Fruit fly (Drosophila melanogaster) S2 (cell line): Measurements from ENCODE around the gene Naxd.
A peak's percentile ranks its signal among the peaks of the same experiment; 100 is the strongest.

Experiments
- CG8478 ChIP-seq: fragments of >200 bp; optimal IDR thresholded peaks from 2 replicates; lab custom pipeline; 2018
- CTCF ChIP-seq, 2 experiments: fragments of >200 bp; optimal IDR thresholded peaks; 2 replicates each; lab custom pipeline; 2018

The Naxd gene

DNA sequence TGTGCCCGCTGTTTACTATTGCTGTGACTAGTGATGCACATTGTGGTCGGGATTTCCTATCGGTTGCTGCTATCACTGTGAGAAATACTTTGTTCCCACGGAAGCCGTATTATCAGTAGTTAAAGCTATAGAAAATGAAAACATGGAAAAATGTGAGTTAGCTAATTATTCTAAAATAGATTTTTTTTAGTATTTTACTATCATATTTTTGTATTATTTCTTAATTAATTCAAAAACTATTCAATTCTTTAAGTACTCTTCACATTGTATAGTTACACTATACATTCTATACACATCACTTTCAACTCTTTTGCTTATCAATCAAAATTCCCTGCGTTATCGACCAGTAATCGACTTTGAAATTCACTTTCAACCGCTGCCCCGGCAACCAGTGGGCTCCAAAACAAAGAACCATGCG, at the start of gene Naxd, which contains the start of gene CG14079:
TSS of gene Naxd (minus strand) at position 45 of the 418 bp plus-strand sequence.
TSS of gene CG14079 (plus strand) at position 335 of the 418 bp plus-strand sequence.
- TF ChIP-seq CTCF (optimal IDR thresholded peaks at IDR 0.05; lab: Kevin White, UChicago) = no peak
- no peak for TF ChIP-seq CG8478 (lab: Kevin White, UChicago)

DNA sequence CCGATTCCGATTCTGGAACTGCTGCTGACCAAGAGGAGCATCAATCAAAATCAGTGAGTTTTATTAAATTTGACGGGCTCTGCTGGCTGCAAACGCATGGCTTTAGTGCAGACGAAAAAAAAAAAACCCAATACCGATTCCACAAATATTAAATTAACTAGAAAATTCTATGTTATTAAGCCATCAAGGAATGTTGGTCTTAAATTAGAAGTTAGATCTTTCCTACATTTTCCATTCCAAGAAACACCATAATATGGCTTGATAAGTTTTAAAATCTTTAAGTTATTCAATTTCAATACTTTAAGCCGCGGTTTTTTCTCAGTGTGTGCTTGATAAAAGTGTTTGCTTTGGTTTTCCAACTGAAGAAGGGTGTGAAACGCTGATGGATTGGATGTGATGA, 49.7 kb upstream of the Naxd start:
- TF ChIP-seq CG8478 (lab: Kevin White, UChicago) (no peak), CTCF (optimal IDR thresholded peaks at IDR 0.05; lab: Kevin White, UChicago) (no peak)

DNA sequence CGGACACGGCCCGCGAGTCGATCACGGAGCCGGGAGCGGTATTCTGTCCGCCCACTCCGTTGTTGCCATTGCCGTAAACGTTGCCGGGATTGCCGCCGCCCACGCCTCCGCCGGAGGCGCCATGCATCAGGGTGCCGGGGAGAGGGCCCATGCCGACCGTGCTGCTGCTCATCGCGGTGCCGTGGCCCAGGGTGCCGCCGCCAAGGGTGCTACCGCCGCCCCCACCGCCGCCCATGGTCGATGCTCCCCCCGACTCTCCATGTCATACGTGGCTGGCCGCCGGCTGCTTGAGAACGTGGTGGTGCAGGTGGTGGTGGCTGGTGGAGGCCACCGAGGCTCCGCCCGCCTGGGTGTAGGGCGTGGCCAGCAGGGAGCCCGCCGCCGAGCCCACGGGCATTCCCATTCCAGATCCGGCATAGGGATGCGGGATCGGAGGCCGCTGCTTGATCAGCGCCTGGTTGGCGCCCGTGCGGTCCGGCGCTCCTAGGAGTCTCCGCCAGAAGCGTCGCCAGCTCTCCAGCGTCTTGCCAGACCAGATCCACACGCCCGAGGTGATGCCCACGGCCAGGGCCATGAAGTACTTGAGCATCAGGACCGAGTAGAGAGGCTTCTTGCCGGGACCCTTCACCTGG, 46.5 kb upstream of the Naxd start:
- TF ChIP-seq CG8478 (lab: Kevin White, UChicago) (no peak), CTCF (optimal IDR thresholded peaks at IDR 0.05; lab: Kevin White, UChicago) (no peak)

DNA sequence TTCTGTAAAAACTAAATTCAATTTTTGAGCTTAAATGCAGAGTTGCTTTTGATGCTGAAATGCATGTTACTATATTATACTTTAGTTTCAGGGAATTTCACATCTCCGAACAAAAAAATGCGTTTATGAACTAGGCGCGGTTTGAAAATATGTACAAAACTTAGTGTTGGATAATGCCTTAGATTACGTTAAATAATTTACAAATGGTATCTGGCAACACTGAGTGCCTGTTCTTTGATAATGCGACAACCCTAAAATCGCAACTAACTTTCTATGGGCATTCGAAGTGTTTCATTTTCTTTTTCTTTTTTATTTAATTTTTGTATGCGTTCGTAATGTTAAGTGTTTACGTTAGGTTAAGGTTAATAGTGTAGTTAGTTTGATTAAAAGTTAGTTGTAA, 45.1 kb upstream of the Naxd start:
- TF ChIP-seq CTCF (optimal IDR thresholded peaks at IDR 0.05; lab: Kevin White, UChicago) (no peak), CG8478 (lab: Kevin White, UChicago) (no peak)

DNA sequence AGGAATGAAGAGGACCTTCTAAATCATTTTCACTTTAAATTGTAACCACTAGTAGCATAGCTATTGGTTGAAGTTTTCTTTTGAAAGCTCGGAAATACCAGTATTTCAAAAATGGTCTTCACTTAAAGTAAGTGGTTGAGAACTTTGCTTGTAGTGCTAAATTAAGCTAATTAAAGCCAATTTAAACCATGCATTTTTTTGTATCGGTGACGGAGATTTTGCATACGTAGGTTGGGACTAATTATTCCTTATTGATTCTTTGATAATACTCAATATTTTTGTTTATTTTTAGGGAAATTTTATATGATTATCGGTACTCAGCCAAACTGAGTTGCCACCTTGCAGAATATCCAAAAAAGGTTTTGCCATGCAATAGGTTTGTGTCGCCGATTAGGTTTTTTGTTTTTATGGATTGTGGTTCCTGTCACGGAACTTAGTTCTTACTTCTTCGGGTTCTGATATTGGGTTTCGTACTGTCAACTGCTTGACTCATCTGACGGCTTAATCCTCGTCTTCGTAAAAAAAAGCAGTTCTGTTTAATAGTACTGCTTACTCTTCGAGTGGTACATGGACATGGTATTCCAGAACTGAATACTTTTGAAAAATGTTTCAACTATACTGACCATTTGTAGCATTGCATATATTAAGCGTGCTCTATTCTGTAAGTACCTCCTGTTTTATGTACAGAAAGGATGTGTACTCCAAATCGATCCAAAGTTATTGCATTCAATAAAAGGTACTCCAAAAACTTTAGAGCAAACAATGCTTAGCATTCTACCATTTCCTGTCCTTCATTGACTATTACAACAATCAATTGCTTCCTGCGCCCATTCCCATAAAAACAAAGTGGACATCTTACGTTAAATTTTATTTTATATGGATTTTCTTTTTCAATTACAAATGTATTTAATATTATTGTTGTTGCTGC, 42.8 kb upstream of the Naxd start:
- TF ChIP-seq CTCF (optimal IDR thresholded peaks at IDR 0.05; lab: Kevin White, UChicago) (peak; percentile 83 to 84), CG8478 (lab: Kevin White, UChicago) (no peak)

DNA sequence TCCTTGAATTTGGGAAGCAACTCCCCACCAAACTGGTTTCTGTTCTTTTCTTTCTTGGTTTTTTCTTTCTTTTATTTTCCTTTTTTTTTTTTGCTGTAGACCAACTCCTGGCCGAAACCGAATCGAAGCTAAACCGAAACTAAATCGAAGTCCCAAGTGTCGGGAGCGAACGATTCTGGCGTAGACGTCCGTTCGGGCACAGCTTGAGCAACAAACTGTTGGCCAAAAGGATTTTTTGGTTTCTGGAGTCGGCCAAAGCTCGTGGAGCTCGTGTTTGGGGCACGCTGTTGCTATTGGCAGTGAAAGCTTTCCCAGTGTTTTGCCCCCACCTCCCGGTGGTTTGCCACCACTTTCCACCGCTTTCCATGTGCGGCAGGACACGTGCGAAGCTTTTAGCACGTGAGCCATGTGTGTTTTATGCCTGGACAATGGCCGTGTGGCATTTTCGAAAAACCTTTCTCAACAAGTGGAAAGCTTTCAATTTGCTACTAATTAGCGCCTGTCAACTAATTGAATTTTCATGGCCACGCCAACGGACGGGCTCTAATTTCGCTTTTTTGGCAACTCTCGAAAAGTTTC, 41.5 kb upstream of the Naxd start, which contains the start of gene CG14082:
TSS of gene CG14082 (minus strand) at position 51 of the 579 bp plus-strand sequence.
- no peak for TF ChIP-seq CG8478 (lab: Kevin White, UChicago)
- TF ChIP-seq CTCF (optimal IDR thresholded peaks at IDR 0.05; lab: Kevin White, UChicago) = no peak

DNA sequence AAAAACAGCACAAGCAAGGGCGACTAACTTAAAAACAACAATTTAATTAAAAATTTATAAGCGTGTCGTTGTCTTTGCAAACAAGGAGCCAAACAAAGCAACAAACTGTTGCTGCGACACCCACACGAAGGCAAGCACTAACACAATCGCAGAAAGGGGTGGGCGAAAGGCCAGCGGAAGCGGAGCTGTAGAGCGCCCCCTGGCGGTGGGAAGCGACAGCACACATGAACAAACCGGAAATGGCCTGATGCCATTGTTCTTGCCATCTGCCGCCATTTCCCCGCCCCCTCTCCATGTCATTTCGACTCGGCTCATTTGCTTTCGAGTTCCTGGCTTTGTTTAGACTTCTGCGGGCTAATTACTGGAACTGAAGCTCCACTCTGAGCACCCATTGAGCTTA, 35.1 kb upstream of the Naxd start:
- no peak for TF ChIP-seq CG8478 (lab: Kevin White, UChicago)
- TF ChIP-seq CTCF (optimal IDR thresholded peaks at IDR 0.05; lab: Kevin White, UChicago) = peak; percentile 77 to 82

DNA sequence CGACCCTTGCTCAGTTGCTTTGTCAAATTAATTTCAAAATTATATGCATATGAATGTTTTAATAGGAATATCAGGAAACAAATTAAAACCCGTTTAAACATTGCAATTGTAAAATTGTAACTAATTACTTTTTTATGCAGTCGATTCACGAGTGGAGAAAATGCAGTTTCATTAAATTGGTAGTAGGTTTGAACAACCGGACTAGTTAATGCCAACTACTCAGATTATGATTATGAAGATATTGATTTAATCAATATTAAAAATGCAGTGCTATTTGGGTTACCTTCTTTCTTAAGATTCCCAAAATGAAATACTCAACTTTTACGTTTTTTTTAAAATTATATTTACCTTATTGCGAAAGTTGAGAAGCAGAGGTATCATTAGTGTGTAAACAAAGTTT, 32.1 kb upstream of the Naxd start, which contains the start of gene Spn75F:
TSS of gene Spn75F (minus strand) at position 101 of the 400 bp plus-strand sequence.
- no peak for TF ChIP-seq CTCF (optimal IDR thresholded peaks at IDR 0.05; lab: Kevin White, UChicago)
- no peak for TF ChIP-seq CG8478 (lab: Kevin White, UChicago)

DNA sequence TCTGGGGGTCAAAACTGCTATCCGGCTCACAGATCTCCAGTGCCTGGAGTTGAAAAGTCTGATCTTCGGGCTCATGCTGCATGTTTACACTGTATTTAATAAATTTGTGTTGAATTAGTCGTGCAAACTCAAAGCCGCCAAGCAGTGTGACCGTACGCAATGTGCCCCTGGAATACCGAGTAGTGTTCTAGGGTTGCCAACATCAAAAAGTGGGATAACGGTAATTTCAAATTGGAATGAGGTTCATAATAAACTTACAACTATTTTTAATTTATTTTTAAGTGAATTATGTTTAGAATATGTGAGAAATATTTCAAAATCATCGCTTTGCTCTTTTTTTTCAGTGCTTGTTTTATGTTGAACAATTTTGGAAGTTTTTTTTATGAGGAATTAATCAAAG, 2.7 kb upstream of the Naxd start, which contains the start of gene Gem2:
TSS of gene Gem2 (minus strand) at position 176 of the 400 bp plus-strand sequence.
- TF ChIP-seq CG8478 (lab: Kevin White, UChicago) (no peak), CTCF (optimal IDR thresholded peaks at IDR 0.05; lab: Kevin White, UChicago) (no peak)

DNA sequence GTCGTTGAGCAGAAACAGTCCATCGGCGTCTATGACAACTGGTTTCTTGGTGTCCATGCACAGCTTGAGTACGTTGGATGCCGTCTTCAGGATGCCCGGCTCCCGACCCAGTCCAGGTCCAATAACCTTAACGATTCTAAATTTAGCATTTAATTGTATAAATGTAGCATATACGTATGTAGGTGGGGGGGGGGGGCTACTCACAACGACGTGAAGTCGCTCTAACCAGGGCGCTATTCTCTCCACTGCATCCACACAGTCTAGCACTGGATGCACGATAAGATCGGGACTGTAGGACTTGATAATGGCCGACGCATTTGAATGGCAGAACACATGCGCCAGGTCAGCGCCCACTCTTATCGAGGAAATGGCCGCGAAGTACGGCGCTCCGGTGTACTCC, 407 bp downstream of the Naxd start:
- TF ChIP-seq CG8478 (lab: Kevin White, UChicago) (no peak), CTCF (optimal IDR thresholded peaks at IDR 0.05; lab: Kevin White, UChicago) (no peak)

DNA sequence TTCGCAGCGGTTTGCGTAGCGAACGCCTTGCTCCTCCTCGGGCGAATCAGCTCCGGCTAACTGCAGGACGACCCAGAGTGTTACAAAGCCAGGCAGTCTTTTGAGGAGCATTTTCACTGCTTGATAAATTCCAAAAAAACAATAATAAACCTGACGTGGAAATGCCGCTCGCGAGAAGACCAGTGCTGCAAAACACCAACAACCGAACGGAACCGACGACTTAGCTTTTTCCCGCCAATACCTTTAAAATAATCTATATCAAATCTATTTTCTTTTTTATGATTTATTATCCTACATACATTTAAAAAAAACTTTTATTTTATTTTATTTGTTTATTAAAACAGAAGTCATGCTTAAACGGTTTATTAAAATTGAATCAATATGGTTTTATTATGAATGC, 1.5 kb downstream of the Naxd start, which contains the start of gene CNPYb:
TSS of gene CNPYb (minus strand) at position 186 of the 400 bp plus-strand sequence.
- TF ChIP-seq CTCF (optimal IDR thresholded peaks at IDR 0.05; lab: Kevin White, UChicago) = no peak
- no peak for TF ChIP-seq CG8478 (lab: Kevin White, UChicago)

DNA sequence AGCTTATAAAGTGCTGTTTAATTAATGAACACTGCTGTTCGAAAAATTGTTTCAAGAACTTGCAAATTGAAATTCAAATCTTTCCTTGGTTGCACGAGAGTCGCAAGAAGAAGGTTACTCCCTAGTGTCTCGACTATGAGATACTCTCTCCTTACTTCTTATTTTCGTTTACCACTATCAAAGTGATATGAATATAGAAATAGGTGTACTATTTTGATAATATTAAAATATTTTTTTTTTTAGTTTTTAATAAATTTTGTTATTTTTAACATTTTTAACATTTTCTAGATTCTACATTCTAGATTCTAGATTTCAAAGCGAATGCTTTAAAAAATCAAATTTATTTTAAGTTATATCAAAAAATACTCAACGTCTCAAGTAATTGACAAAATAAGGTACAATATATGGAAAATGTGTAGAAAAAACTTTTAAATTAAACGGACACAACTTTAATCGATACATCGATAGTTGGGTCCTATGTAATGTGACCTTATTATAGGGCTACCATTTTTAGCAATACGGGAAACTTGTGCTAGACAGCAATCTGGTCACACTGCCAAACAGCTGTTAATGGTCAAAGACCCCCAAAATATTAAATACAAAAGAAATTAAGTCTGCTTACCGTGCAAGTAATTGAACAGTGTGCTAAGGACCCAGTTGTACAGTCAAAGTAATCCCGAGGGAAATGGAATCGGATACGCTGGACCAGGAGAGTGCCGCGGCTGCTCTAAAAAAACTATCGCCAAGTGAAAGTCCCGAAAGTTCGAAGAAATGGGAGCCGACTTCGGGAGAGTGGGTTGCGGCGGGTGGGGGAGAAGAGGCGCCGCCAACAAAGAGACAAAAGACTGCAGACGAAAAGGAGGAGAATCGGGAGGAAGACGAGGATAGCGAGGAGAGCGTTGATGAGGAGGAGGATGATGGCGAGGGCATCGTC, 5.1 kb downstream of the Naxd start, which contains the start of gene MESR6:
TSS of gene MESR6 (plus strand) at position 546 of the 934 bp plus-strand sequence.
- no peak for TF ChIP-seq CG8478 (lab: Kevin White, UChicago)
- peak in 1 of 2 experiments; percentile 21 for TF ChIP-seq CTCF (optimal IDR thresholded peaks at IDR 0.05; lab: Kevin White, UChicago)

DNA sequence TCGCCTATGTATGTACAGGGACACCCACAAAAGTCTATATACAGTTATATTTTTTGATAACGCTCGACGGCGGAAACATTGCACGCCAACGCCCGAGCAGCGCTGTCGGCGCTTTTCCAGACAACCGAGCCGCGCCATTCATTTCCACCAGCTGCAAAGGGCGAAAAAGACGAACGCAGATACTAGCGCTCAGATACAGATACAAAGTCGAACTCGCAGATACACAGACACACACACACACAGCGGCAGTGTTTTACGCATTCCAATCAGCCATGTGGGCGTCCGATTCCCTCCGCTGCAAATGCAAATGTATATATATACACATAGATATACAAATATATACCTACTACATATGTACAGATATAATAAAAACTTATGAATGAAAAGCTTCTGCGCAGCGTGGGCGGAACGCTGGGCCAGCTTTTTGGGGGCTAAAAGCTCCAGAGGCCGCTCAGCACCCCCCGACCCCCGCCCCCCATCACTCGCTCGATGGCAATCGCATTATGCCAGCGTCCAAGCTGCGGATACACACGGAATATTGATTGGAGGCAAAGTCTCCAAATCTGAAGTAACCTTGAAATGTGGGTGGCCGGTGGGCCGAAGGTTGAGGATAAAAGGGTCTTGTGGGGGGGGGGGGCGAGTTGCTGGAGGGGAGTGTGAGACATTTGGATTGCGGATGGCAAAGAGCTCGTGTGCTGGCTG, 5.9 kb downstream of the Naxd start:
- no peak for TF ChIP-seq CTCF (optimal IDR thresholded peaks at IDR 0.05; lab: Kevin White, UChicago)
- TF ChIP-seq CG8478 (lab: Kevin White, UChicago) = no peak
